Worm (Caenorhabditis elegans): ENCODE data around the gene eif-1.

The eif-1 gene

ce11 chrII:4993530-4994192, at the start of gene eif-1, which contains the start of gene vps-24:
Gene eif-1, minus strand, starts transcription at chrII:4993580.
Gene vps-24, plus strand, starts transcription at chrII:4993998.
- TF ChIP-seq klf-2 (GFP tag; conservative IDR thresholded peaks at IDR 0.05) (no peak), cog-1 (tag; optimal IDR thresholded peaks at IDR 0.05) (no peak), med-1 (GFP tag; optimal IDR thresholded peaks at IDR 0.05; ENCODE audit: insufficient read depth) (no peak), flt-1 (GFP tag; IDR thresholded peaks at IDR 0.05) (no peak), ztf-23 (GFP tag; IDR thresholded peaks at IDR 0.05) (no peak), T22C8.4 (GFP tag; IDR thresholded peaks at IDR 0.05) (no peak), tab-1 (GFP tag; IDR thresholded peaks at IDR 0.05) (no peak), ref-1 (GFP tag; conservative IDR thresholded peaks at IDR 0.05) (no peak), ztf-29 (GFP tag; IDR thresholded peaks at IDR 0.05) (no peak)

- TF ChIP-seq ref-1 (GFP tag; conservative IDR thresholded peaks at IDR 0.05) (no peak), klf-2 (GFP tag; conservative IDR thresholded peaks at IDR 0.05) (no peak), ztf-23 (GFP tag; IDR thresholded peaks at IDR 0.05) (no peak), T22C8.4 (GFP tag; IDR thresholded peaks at IDR 0.05) (no peak), cog-1 (tag; optimal IDR thresholded peaks at IDR 0.05) (no peak), med-1 (GFP tag; optimal IDR thresholded peaks at IDR 0.05; ENCODE audit: insufficient read depth) (no peak), flt-1 (GFP tag; IDR thresholded peaks at IDR 0.05) (no peak), ztf-29 (GFP tag; IDR thresholded peaks at IDR 0.05) (no peak)
Observed at ce11 chrII:5042381-5042930, 49.1 kb upstream of the eif-1 start.

- TF ChIP-seq tab-1 (GFP tag; IDR thresholded peaks at IDR 0.05) = no peak
- TF ChIP-seq med-1 (GFP tag; optimal IDR thresholded peaks at IDR 0.05; ENCODE audit: insufficient read depth) = no peak
- TF ChIP-seq flt-1 (GFP tag; IDR thresholded peaks at IDR 0.05) = no peak
- TF ChIP-seq ztf-29 (GFP tag; IDR thresholded peaks at IDR 0.05) = no peak
- TF ChIP-seq cog-1 (tag; optimal IDR thresholded peaks at IDR 0.05) = no peak
- no peak for TF ChIP-seq ztf-23 (GFP tag; IDR thresholded peaks at IDR 0.05)
- no peak for TF ChIP-seq T22C8.4 (GFP tag; IDR thresholded peaks at IDR 0.05)
- no peak for TF ChIP-seq klf-2 (GFP tag; conservative IDR thresholded peaks at IDR 0.05)
- TF ChIP-seq ref-1 (GFP tag; conservative IDR thresholded peaks at IDR 0.05) = no peak
Observed at ce11 chrII:5040631-5041156, 47.3 kb upstream of the eif-1 start, which contains the start of gene F33G12.7. Gene F33G12.7, minus strand, starts transcription at chrII:5040681.

- TF ChIP-seq med-1 (GFP tag; optimal IDR thresholded peaks at IDR 0.05; ENCODE audit: insufficient read depth) = no peak
- TF ChIP-seq ztf-23 (GFP tag; IDR thresholded peaks at IDR 0.05) = no peak
- no peak for TF ChIP-seq tab-1 (GFP tag; IDR thresholded peaks at IDR 0.05)
- no peak for TF ChIP-seq T22C8.4 (GFP tag; IDR thresholded peaks at IDR 0.05)
- TF ChIP-seq klf-2 (GFP tag; conservative IDR thresholded peaks at IDR 0.05) = no peak
- no peak for TF ChIP-seq flt-1 (GFP tag; IDR thresholded peaks at IDR 0.05)
- TF ChIP-seq ref-1 (GFP tag; conservative IDR thresholded peaks at IDR 0.05) = no peak
- no peak for TF ChIP-seq cog-1 (tag; optimal IDR thresholded peaks at IDR 0.05)
- TF ChIP-seq ztf-29 (GFP tag; IDR thresholded peaks at IDR 0.05) = no peak
Observed at ce11 chrII:5039912-5040311, 46.5 kb upstream of the eif-1 start, which contains the start of gene golg-2. Gene golg-2, minus strand, starts transcription at chrII:5040091.

- TF ChIP-seq ztf-29 (GFP tag; IDR thresholded peaks at IDR 0.05) (no peak), med-1 (GFP tag; optimal IDR thresholded peaks at IDR 0.05; ENCODE audit: insufficient read depth) (no peak)
Observed at ce11 chrII:5036128-5036527, 42.7 kb upstream of the eif-1 start, which contains the start of gene lrr-1. Gene lrr-1, minus strand, starts transcription at chrII:5036439.

- TF ChIP-seq klf-2 (GFP tag; conservative IDR thresholded peaks at IDR 0.05) (no peak), ztf-29 (GFP tag; IDR thresholded peaks at IDR 0.05) (no peak), ref-1 (GFP tag; conservative IDR thresholded peaks at IDR 0.05) (no peak), cog-1 (tag; optimal IDR thresholded peaks at IDR 0.05) (no peak), tab-1 (GFP tag; IDR thresholded peaks at IDR 0.05) (no peak), T22C8.4 (GFP tag; IDR thresholded peaks at IDR 0.05) (no peak), ztf-23 (GFP tag; IDR thresholded peaks at IDR 0.05) (no peak), med-1 (GFP tag; optimal IDR thresholded peaks at IDR 0.05; ENCODE audit: insufficient read depth) (no peak), flt-1 (GFP tag; IDR thresholded peaks at IDR 0.05) (no peak)
Observed at ce11 chrII:5033935-5034334, 40.6 kb upstream of the eif-1 start, which contains the start of gene F33G12.3. Gene F33G12.3, minus strand, starts transcription at chrII:5034035.

ce11 chrII:5032669-5033068, 39.3 kb upstream of the eif-1 start:
- TF ChIP-seq klf-2 (GFP tag; conservative IDR thresholded peaks at IDR 0.05) = peak; percentile 89
- TF ChIP-seq ztf-23 (GFP tag; IDR thresholded peaks at IDR 0.05) = peak; percentile 93
- peak; percentile 97 for TF ChIP-seq flt-1 (GFP tag; IDR thresholded peaks at IDR 0.05)
- TF ChIP-seq ztf-29 (GFP tag; IDR thresholded peaks at IDR 0.05) = peak; percentile 99
- peak; percentile 95 for TF ChIP-seq T22C8.4 (GFP tag; IDR thresholded peaks at IDR 0.05)
- peak; percentile 74 for TF ChIP-seq med-1 (GFP tag; optimal IDR thresholded peaks at IDR 0.05; ENCODE audit: insufficient read depth)
- TF ChIP-seq tab-1 (GFP tag; IDR thresholded peaks at IDR 0.05) = peak; percentile 97
- TF ChIP-seq ref-1 (GFP tag; conservative IDR thresholded peaks at IDR 0.05) = peak; percentile 93
- peak; percentile 95 for TF ChIP-seq cog-1 (tag; optimal IDR thresholded peaks at IDR 0.05)

- TF ChIP-seq ztf-29 (GFP tag; IDR thresholded peaks at IDR 0.05) = no peak
- TF ChIP-seq med-1 (GFP tag; optimal IDR thresholded peaks at IDR 0.05; ENCODE audit: insufficient read depth) = no peak
- TF ChIP-seq ztf-23 (GFP tag; IDR thresholded peaks at IDR 0.05) = no peak
- no peak for TF ChIP-seq cog-1 (tag; optimal IDR thresholded peaks at IDR 0.05)
- no peak for TF ChIP-seq T22C8.4 (GFP tag; IDR thresholded peaks at IDR 0.05)
- no peak for TF ChIP-seq klf-2 (GFP tag; conservative IDR thresholded peaks at IDR 0.05)
- no peak for TF ChIP-seq ref-1 (GFP tag; conservative IDR thresholded peaks at IDR 0.05)
- no peak for TF ChIP-seq flt-1 (GFP tag; IDR thresholded peaks at IDR 0.05)
- TF ChIP-seq tab-1 (GFP tag; IDR thresholded peaks at IDR 0.05) = no peak
Observed at ce11 chrII:5031612-5032011, 38.2 kb upstream of the eif-1 start, which contains the start of gene wdr-83. Gene wdr-83, minus strand, starts transcription at chrII:5031712.

ce11 chrII:5027952-5028351, 34.6 kb upstream of the eif-1 start:
- TF ChIP-seq ztf-29 (GFP tag; IDR thresholded peaks at IDR 0.05) = no peak
- no peak for TF ChIP-seq ztf-23 (GFP tag; IDR thresholded peaks at IDR 0.05)
- no peak for TF ChIP-seq klf-2 (GFP tag; conservative IDR thresholded peaks at IDR 0.05)
- no peak for TF ChIP-seq T22C8.4 (GFP tag; IDR thresholded peaks at IDR 0.05)
- no peak for TF ChIP-seq ref-1 (GFP tag; conservative IDR thresholded peaks at IDR 0.05)
- TF ChIP-seq flt-1 (GFP tag; IDR thresholded peaks at IDR 0.05) = no peak
- no peak for TF ChIP-seq cog-1 (tag; optimal IDR thresholded peaks at IDR 0.05)
- TF ChIP-seq tab-1 (GFP tag; IDR thresholded peaks at IDR 0.05) = no peak
- no peak for TF ChIP-seq med-1 (GFP tag; optimal IDR thresholded peaks at IDR 0.05; ENCODE audit: insufficient read depth)

All from whole organism, midembryonic.